Fruit fly (Drosophila melanogaster) whole organism, adult: ENCODE measurements around the gene Tpt.

Source experiments
- CG7101 ChIP-seq: fragments of 200-800 bp; sonication (Bioruptor generic); optimal IDR thresholded peaks from 2 replicates; lab custom pipeline; 2018; ENCODE audit warnings: missing biosample characterization, mild to moderate bottlenecking, missing genetic modification characterization, moderate library complexity
- Hr96 ChIP-seq: fragments of 200-800 bp; sonication (Bioruptor generic); optimal IDR thresholded peaks from 2 replicates; lab custom pipeline; 2016; ENCODE audit warnings: missing biosample characterization, missing genetic modification characterization
- cnc ChIP-seq, 2 experiments: fragments of >200 bp; optimal IDR thresholded peaks; 2 replicates each; lab custom pipeline; 2017

- TF ChIP-seq CG7101 (no peak), cnc (optimal IDR thresholded peaks at IDR 0.05; lab: Kevin White, UChicago) (no peak), Hr96 (GFP tag; lab: Kevin White, UChicago) (no peak)
Observed at dm6 chr3L:8412725-8413124, 7.6 kb upstream of the Tpt start, which contains the start of the genes Oseg1 and mtrm.
